Worm (Caenorhabditis elegans) whole organism, young adult: ENCODE results near the gene ZK546.2.
A peak's percentile ranks its signal among the peaks of the same experiment; 100 is the strongest.

Experiments
- cebp-1 ChIP-seq, 2 experiments: fragments of 200-800 bp in 1 of 2; sonication (Bioruptor generic) in 1 of 2; sonication (generic microtip) in 1 of 2; IDR thresholded peaks in 1 of 2; optimal IDR thresholded peaks in 1 of 2; 2 replicates each; pipeline versions ENCODE4 v1.3.6 to Lab custom; 2017 to 2022; ENCODE audit warnings: missing compliant biosample characterization in 2 of 2, missing genetic modification characterization in 2 of 2, mild to moderate bottlenecking in 1 of 2, missing genetic modification reagents in 1 of 2, moderate library complexity in 1 of 2
- lag-1 ChIP-seq: fragments of 200-800 bp; sonication (Bioruptor generic); IDR thresholded peaks from 2 replicates; pipeline ENCODE4 v1.3.6; 2022; ENCODE audit warnings: missing genetic modification reagents, missing genetic modification characterization, missing compliant biosample characterization
- snpc-4 ChIP-seq, 5 experiments: fragments of 150-350 bp in 1 of 5; sonication (generic microtip) in 4 of 5; optimal IDR thresholded peaks; 2 replicates each; lab custom pipeline; 2014 to 2018; ENCODE audit warnings: missing genetic modification characterization in 5 of 5, missing biosample characterization in 3 of 5, antibody characterized with exemption in 2 of 5, mild to moderate bottlenecking in 2 of 5, missing compliant biosample characterization in 2 of 5, missing genotype in 2 of 5, moderate library complexity in 2 of 5, missing genetic modification reagents in 1 of 5

ZK546.2 gene

ce11 chrII:4993530-4994192 is 47.8 kb downstream of the ZK546.2 start, which contains the start of the genes eif-1 and vps-24 (continued):
- TF ChIP-seq snpc-4 (GFP tag; optimal IDR thresholded peaks at IDR 0.05; lab: Kevin White, UChicago) = no peak
- TF ChIP-seq snpc-4 (tag; optimal IDR thresholded peaks at IDR 0.05; lab: Kevin White, UChicago) = peak in 2 of 4 experiments; percentile 14

ce11 chrII:4994939-4995338 is 49.1 kb downstream of the ZK546.2 start, which contains the start of gene rnh-1.0:
Gene rnh-1.0, plus strand, starts transcription at chrII:4995327.
- no peak for TF ChIP-seq cebp-1 (GFP tag; IDR thresholded peaks at IDR 0.05; lab: Robert Waterston, UW)
- peak; percentile 37 for TF ChIP-seq cebp-1 (tag; optimal IDR thresholded peaks at IDR 0.05; lab: Kevin White, UChicago)
- TF ChIP-seq lag-1 = no peak
